Worm (Caenorhabditis elegans): ENCODE data around the gene C05C8.1.
A peak's percentile ranks its signal among the peaks of the same experiment; 100 is the strongest.

The C05C8.1 gene

DNA sequence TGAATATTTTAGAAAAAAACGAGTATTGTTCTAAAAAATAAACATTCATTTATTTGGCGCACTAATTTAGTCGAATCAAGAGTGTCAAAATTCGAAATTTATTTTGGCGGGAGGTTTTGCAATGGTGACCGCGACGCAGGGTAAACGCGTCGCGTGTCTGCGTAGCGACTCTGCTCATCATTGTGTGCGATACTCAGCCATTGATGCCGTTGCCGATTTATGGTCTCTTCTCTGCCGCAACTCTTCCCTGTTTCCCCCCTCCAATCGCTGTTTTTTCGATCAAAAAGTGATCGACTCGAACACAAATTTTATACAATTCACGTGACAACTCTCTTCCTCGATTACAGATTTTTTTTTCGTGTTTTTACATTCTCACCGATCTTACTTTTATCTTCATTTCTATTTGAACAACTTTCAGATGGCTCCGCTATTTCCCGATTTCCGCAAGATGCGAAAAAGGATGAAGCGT is 43.0 kb upstream of the C05C8.1 start, which contains the start of gene F09G2.2 (continued):
- TF ChIP-seq set-16 (GFP tag; IDR thresholded peaks at IDR 0.05) (peak; percentile 61), hlh-11 (tag; optimal IDR thresholded peaks at IDR 0.05) (peak; percentile 94), fos-1 (tag; optimal IDR thresholded peaks at IDR 0.05) (no peak), nhr-77 (tag; optimal IDR thresholded peaks at IDR 0.05) (peak; percentile 92), mep-1 (tag; optimal IDR thresholded peaks at IDR 0.05) (peak; percentile 90), hif-1 (tag; optimal IDR thresholded peaks at IDR 0.05) (peak in 1 of 2 experiments; percentile 78), ama-1 (optimal IDR thresholded peaks at IDR 0.05) (peak; percentile 61), vab-7 (GFP tag; IDR thresholded peaks at IDR 0.05) (0 out of 2 replicates have a peak, but pooled peaks have one; percentile 14), nhr-111 (GFP tag; optimal IDR thresholded peaks at IDR 0.05) (no peak), hlh-30 (tag; optimal IDR thresholded peaks at IDR 0.05; ENCODE audit: insufficient read depth) (peak; percentile 83), mxl-3 (GFP tag; optimal IDR thresholded peaks at IDR 0.05) (peak; percentile 43), mdt-29 (GFP tag; IDR thresholded peaks at IDR 0.05) (0 out of 2 replicates have a peak, but pooled peaks have one; percentile 30), nhr-28 (tag; optimal IDR thresholded peaks at IDR 0.05) (peak; percentile 81), ZK546.5 (tag; optimal IDR thresholded peaks at IDR 0.05) (no peak), lin-39 (tag; optimal IDR thresholded peaks at IDR 0.05) (no peak), tag-97 (GFP tag; IDR thresholded peaks at IDR 0.05) (no peak), dmd-8 (GFP tag; IDR thresholded peaks at IDR 0.05) (no peak), ceh-20 (GFP tag; IDR thresholded peaks at IDR 0.05) (peak; percentile 88), nhr-6 (tag; optimal IDR thresholded peaks at IDR 0.05) (peak; percentile 83), unc-130 (GFP tag; optimal IDR thresholded peaks at IDR 0.05) (peak; percentile 78), spr-1 (tag; optimal IDR thresholded peaks at IDR 0.05) (peak; percentile 56), ztf-11 (tag; optimal IDR thresholded peaks at IDR 0.05) (no peak), dmd-6 (GFP tag; IDR thresholded peaks at IDR 0.05) (peak; percentile 97), ztf-7 (tag; optimal IDR thresholded peaks at IDR 0.05) (peak; percentile 41), duxl-1 (tag; optimal IDR thresholded peaks at IDR 0.05; ENCODE audit: poor library complexity) (peak; percentile 77), dpl-1 (GFP tag; optimal IDR thresholded peaks at IDR 0.05) (peak; percentile 94), unc-62 (GFP tag; optimal IDR thresholded peaks at IDR 0.05 in 1 of 2) (peak in 1 of 2 experiments; percentile 98), unc-62 (tag; optimal IDR thresholded peaks at IDR 0.05) (no peak), dmd-9 (GFP tag; IDR thresholded peaks at IDR 0.05) (0 out of 2 replicates have a peak, but pooled peaks have one; percentile 45), fkh-10 (GFP tag; optimal IDR thresholded peaks at IDR 0.05) (peak; percentile 70), lin-13 (GFP tag; optimal IDR thresholded peaks at IDR 0.05) (peak; percentile 90), F49E8.2 (tag; optimal IDR thresholded peaks at IDR 0.05; ENCODE audit: borderline replicate concordance) (no peak), zag-1 (tag; optimal IDR thresholded peaks at IDR 0.05) (no peak), nhr-42 (GFP tag; IDR thresholded peaks at IDR 0.05) (peak; percentile 72; the same call in 1 of the 2 replicates), Y105C5A.15 (GFP tag; IDR thresholded peaks at IDR 0.05) (no peak), tra-1 (GFP tag; IDR thresholded peaks at IDR 0.05) (peak; percentile 89), lin-38 (GFP tag; IDR thresholded peaks at IDR 0.05) (peak; percentile 87), nhr-102 (tag; optimal IDR thresholded peaks at IDR 0.05) (peak; percentile 80), lin-29 (GFP tag; IDR thresholded peaks at IDR 0.05) (peak; percentile 80; the same call in 1 of the 2 replicates), lin-1 (GFP tag; IDR thresholded peaks at IDR 0.05) (peak; percentile 65), T26A8.4 (GFP tag; IDR thresholded peaks at IDR 0.05) (peak; percentile 91), egl-43 (GFP tag; IDR thresholded peaks at IDR 0.05) (peak; percentile 32; the same call in 1 of the 2 replicates), hmg-1.1 (GFP tag; IDR thresholded peaks at IDR 0.05) (peak; percentile 89), ceh-44 (GFP tag; IDR thresholded peaks at IDR 0.05) (no peak), skn-1 (tag; optimal IDR thresholded peaks at IDR 0.05) (no peak), snpc-4 (tag; optimal IDR thresholded peaks at IDR 0.05) (peak; percentile 24), D1046.2 (GFP tag; IDR thresholded peaks at IDR 0.05) (0 out of 2 replicates have a peak, but pooled peaks have one; percentile 44), daf-16 (GFP tag; optimal IDR thresholded peaks at IDR 0.05) (peak; percentile 52 to 69), daf-16 (tag; optimal IDR thresholded peaks at IDR 0.05) (peak; percentile 83), nhr-25 (tag; optimal IDR thresholded peaks at IDR 0.05; ENCODE audit: borderline replicate concordance, insufficient read depth) (peak; percentile 88), mes-2 (tag; optimal IDR thresholded peaks at IDR 0.05; ENCODE audit: poor library complexity, severe bottlenecking) (peak; percentile 91)
